Worm (Caenorhabditis elegans) whole organism, young adult: ENCODE measurements around the gene R10E11.6.

ENCODE experiments used
- B0019.2 ChIP-seq: fragments of 200-800 bp; sonication (Bioruptor generic); conservative IDR thresholded peaks from 2 replicates; pipeline ENCODE4 v1.3.6; 2022; ENCODE audit warnings: missing genetic modification reagents, missing genetic modification characterization, missing compliant biosample characterization
- B0035.1 ChIP-seq: sonication (generic microtip); optimal IDR thresholded peaks from 2 replicates; lab custom pipeline; 2016; ENCODE audit warnings: missing genetic modification characterization, mild to moderate bottlenecking, missing compliant biosample characterization, missing genotype, missing genetic modification reagents
- F10E7.11 ChIP-seq: sonication (generic microtip); optimal IDR thresholded peaks from 2 replicates; lab custom pipeline; 2017; ENCODE audit warnings: mild to moderate bottlenecking, missing genetic modification characterization, moderate library complexity, missing compliant biosample characterization
- F22D6.2 ChIP-seq: sonication (generic microtip); optimal IDR thresholded peaks from 2 replicates; lab custom pipeline; 2016; ENCODE audit warnings: mild to moderate bottlenecking, missing genetic modification characterization, missing compliant biosample characterization
- F33H1.4 ChIP-seq: fragments of 200-800 bp; sonication (Bioruptor generic); IDR thresholded peaks from 2 replicates; pipeline ENCODE4 v1.3.6; 2022; ENCODE audit warnings: missing genetic modification reagents, missing genetic modification characterization, missing compliant biosample characterization
- F39B2.1 ChIP-seq: fragments of 200-800 bp; sonication (Bioruptor generic); IDR thresholded peaks from 2 replicates; pipeline ENCODE4 v1.3.6; 2022; ENCODE audit warnings: missing genetic modification reagents, missing genetic modification characterization, missing compliant biosample characterization
- F52B5.7 ChIP-seq: sonication (generic microtip); optimal IDR thresholded peaks from 2 replicates; lab custom pipeline; 2016; ENCODE audit warnings: mild to moderate bottlenecking, missing genetic modification characterization, missing compliant biosample characterization
- F55B11.4 ChIP-seq: sonication (generic microtip); optimal IDR thresholded peaks from 2 replicates; lab custom pipeline; 2016; ENCODE audit warnings: missing compliant biosample characterization, missing genetic modification characterization, borderline replicate concordance; ENCODE audit not compliant: insufficient read depth
- F57A8.1 ChIP-seq: fragments of 200-800 bp; sonication (Bioruptor generic); optimal IDR thresholded peaks from 2 replicates; lab custom pipeline; 2018; ENCODE audit warnings: mild to moderate bottlenecking, missing genetic modification characterization, moderate library complexity, missing compliant biosample characterization
- F57C9.4 ChIP-seq: sonication (generic microtip); optimal IDR thresholded peaks from 2 replicates; lab custom pipeline; 2017; ENCODE audit warnings: mild to moderate bottlenecking, missing genetic modification characterization, missing compliant biosample characterization
- T26A5.8 ChIP-seq: sonication (generic microtip); optimal IDR thresholded peaks from 2 replicates; lab custom pipeline; 2016; ENCODE audit warnings: missing genetic modification characterization, missing compliant biosample characterization
- Y67H2A.10 ChIP-seq: fragments of 200-800 bp; sonication (Bioruptor generic); conservative IDR thresholded peaks from 2 replicates; pipeline ENCODE4 v1.3.6; 2022; ENCODE audit warnings: missing genetic modification reagents, missing genetic modification characterization, missing compliant biosample characterization
- aptf-2 ChIP-seq: fragments of 200-800 bp; sonication (Bioruptor generic); conservative IDR thresholded peaks from 2 replicates; pipeline ENCODE4 v1.3.6; 2022; ENCODE audit warnings: missing genetic modification reagents, missing genetic modification characterization, missing compliant biosample characterization
- bed-2 ChIP-seq: fragments of 200-800 bp; sonication (Bioruptor generic); IDR thresholded peaks from 2 replicates; pipeline ENCODE4 v1.3.6; 2022; ENCODE audit warnings: missing genetic modification reagents, missing genetic modification characterization, missing compliant biosample characterization
- cebp-1 ChIP-seq, 2 experiments: fragments of 200-800 bp in 1 of 2; sonication (Bioruptor generic) in 1 of 2; sonication (generic microtip) in 1 of 2; IDR thresholded peaks in 1 of 2; optimal IDR thresholded peaks in 1 of 2; 2 replicates each; pipeline versions ENCODE4 v1.3.6 to Lab custom; 2017 to 2022; ENCODE audit warnings: missing compliant biosample characterization in 2 of 2, missing genetic modification characterization in 2 of 2, mild to moderate bottlenecking in 1 of 2, missing genetic modification reagents in 1 of 2, moderate library complexity in 1 of 2
- dpff-1 ChIP-seq: sonication (generic microtip); optimal IDR thresholded peaks from 2 replicates; lab custom pipeline; 2017; ENCODE audit warnings: mild to moderate bottlenecking, missing genetic modification characterization, missing compliant biosample characterization
- dpl-1 ChIP-seq: fragments of 150-350 bp; optimal IDR thresholded peaks from 2 replicates; lab custom pipeline; 2014; ENCODE audit warnings: missing biosample characterization, missing genetic modification reagents, missing genetic modification characterization
- efl-1 ChIP-seq: fragments of 150-350 bp; optimal IDR thresholded peaks from 2 replicates; lab custom pipeline; 2014; ENCODE audit warnings: missing biosample characterization, missing genetic modification reagents, missing genetic modification characterization
- egl-44 ChIP-seq: fragments of 200-800 bp; sonication (Bioruptor generic); IDR thresholded peaks from 2 replicates; pipeline ENCODE4 v1.3.6; 2022; ENCODE audit warnings: missing genetic modification reagents, missing genetic modification characterization, missing compliant biosample characterization
- egrh-3 ChIP-seq: fragments of 200-800 bp; sonication (Bioruptor generic); IDR thresholded peaks from 2 replicates; pipeline ENCODE4 v1.3.6; 2022; ENCODE audit warnings: missing genetic modification reagents, missing genetic modification characterization, missing compliant biosample characterization
- fkh-3 ChIP-seq: sonication (generic microtip); optimal IDR thresholded peaks from 2 replicates; lab custom pipeline; 2016; ENCODE audit warnings: mild to moderate bottlenecking, missing genetic modification characterization, missing compliant biosample characterization
- gei-17 ChIP-seq: fragments of 200-800 bp; sonication (Bioruptor generic); optimal IDR thresholded peaks from 2 replicates; lab custom pipeline; 2018; ENCODE audit warnings: mild to moderate bottlenecking, missing genetic modification characterization, missing compliant biosample characterization
- him-1 ChIP-seq: sonication (generic microtip); optimal IDR thresholded peaks from 2 replicates; lab custom pipeline; 2016; ENCODE audit warnings: missing genotype, missing genetic modification reagents, missing genetic modification characterization, missing compliant biosample characterization
- hlh-12 ChIP-seq: sonication (generic microtip); optimal IDR thresholded peaks from 2 replicates; lab custom pipeline; 2016; ENCODE audit warnings: missing genetic modification characterization, missing compliant biosample characterization
- hlh-26 ChIP-seq: fragments of 200-800 bp; sonication (Bioruptor generic); conservative IDR thresholded peaks from 2 replicates; pipeline ENCODE4 v1.3.6; 2022; ENCODE audit warnings: missing genetic modification reagents, missing genetic modification characterization, missing compliant biosample characterization
- hmg-1.2 ChIP-seq: fragments of 200-800 bp; sonication (Bioruptor generic); IDR thresholded peaks from 2 replicates; pipeline ENCODE4 v1.3.6; 2022; ENCODE audit warnings: missing genetic modification reagents, missing genetic modification characterization, missing compliant biosample characterization
- let-607 ChIP-seq, 2 experiments: fragments of 200-800 bp in 1 of 2; sonication (Bioruptor generic) in 1 of 2; sonication (generic microtip) in 1 of 2; optimal IDR thresholded peaks; 2 replicates each; lab custom pipeline; 2016 to 2018; ENCODE audit warnings: mild to moderate bottlenecking in 2 of 2, missing compliant biosample characterization in 2 of 2, missing genetic modification characterization in 2 of 2, moderate library complexity in 2 of 2, missing genotype in 1 of 2
- lin-35 ChIP-seq, 3 experiments: fragments of 150-350 bp in 2 of 3; sonication (generic microtip) in 1 of 3; optimal IDR thresholded peaks; 2 replicates each; lab custom pipeline; 2014 to 2018; ENCODE audit warnings: missing biosample characterization in 3 of 3, missing genetic modification characterization in 3 of 3, missing genetic modification reagents in 3 of 3
- lin-54 ChIP-seq: fragments of 200-800 bp; sonication (Bioruptor generic); optimal IDR thresholded peaks from 2 replicates; lab custom pipeline; 2018; ENCODE audit warnings: mild to moderate bottlenecking, missing genetic modification characterization, missing compliant biosample characterization
- madf-10 ChIP-seq: sonication (generic microtip); optimal IDR thresholded peaks from 2 replicates; lab custom pipeline; 2016; ENCODE audit warnings: mild to moderate bottlenecking, missing genetic modification characterization, missing compliant biosample characterization
- madf-3 ChIP-seq: fragments of 200-800 bp; sonication (Bioruptor generic); IDR thresholded peaks from 2 replicates; pipeline ENCODE4 v1.3.6; 2022; ENCODE audit warnings: missing genetic modification reagents, missing genetic modification characterization, missing compliant biosample characterization
- mes-4 ChIP-seq: sonication (generic microtip); optimal IDR thresholded peaks from 2 replicates; lab custom pipeline; 2016; ENCODE audit warnings: missing genotype, missing genetic modification characterization, missing compliant biosample characterization
- nhr-179 ChIP-seq: sonication (generic microtip); optimal IDR thresholded peaks from 2 replicates; lab custom pipeline; 2016; ENCODE audit warnings: mild to moderate bottlenecking, missing genetic modification characterization, missing compliant biosample characterization
- rcor-1 ChIP-seq: fragments of 200-800 bp; sonication (Bioruptor generic); IDR thresholded peaks from 2 replicates; pipeline ENCODE4 v1.3.6; 2022; ENCODE audit warnings: missing genetic modification reagents, missing genetic modification characterization, missing compliant biosample characterization
- repo-1 ChIP-seq: sonication (generic microtip); optimal IDR thresholded peaks from 2 replicates; lab custom pipeline; 2017; ENCODE audit warnings: mild to moderate bottlenecking, missing genetic modification characterization, missing compliant biosample characterization
- sea-2 ChIP-seq: fragments of 200-800 bp; sonication (Bioruptor generic); IDR thresholded peaks from 2 replicates; pipeline ENCODE4 v1.3.6; 2022; ENCODE audit warnings: missing genetic modification characterization, missing compliant biosample characterization
- snpc-1.1 ChIP-seq: sonication (generic microtip); optimal IDR thresholded peaks from 2 replicates; lab custom pipeline; 2017; ENCODE audit warnings: missing genetic modification characterization, mild to moderate bottlenecking, missing compliant biosample characterization, antibody characterized with exemption, moderate library complexity, missing genotype, missing genetic modification reagents; ENCODE audit not compliant: insufficient read depth
- snpc-3.4 ChIP-seq: sonication (generic microtip); optimal IDR thresholded peaks from 2 replicates; lab custom pipeline; 2017; ENCODE audit warnings: missing genetic modification characterization, mild to moderate bottlenecking, missing compliant biosample characterization, antibody characterized with exemption, moderate library complexity, missing genotype, missing genetic modification reagents
- snpc-4 ChIP-seq, 5 experiments: fragments of 150-350 bp in 1 of 5; sonication (generic microtip) in 4 of 5; optimal IDR thresholded peaks; 2 replicates each; lab custom pipeline; 2014 to 2018; ENCODE audit warnings: missing genetic modification characterization in 5 of 5, missing biosample characterization in 3 of 5, antibody characterized with exemption in 2 of 5, mild to moderate bottlenecking in 2 of 5, missing compliant biosample characterization in 2 of 5, missing genotype in 2 of 5, moderate library complexity in 2 of 5, missing genetic modification reagents in 1 of 5
- tbp1 ChIP-seq: fragments of 200-800 bp; sonication (Bioruptor generic); optimal IDR thresholded peaks from 2 replicates; lab custom pipeline; 2018; ENCODE audit warnings: mild to moderate bottlenecking, missing genetic modification characterization, missing compliant biosample characterization
- tlf-1 ChIP-seq: fragments of 200-800 bp; sonication (Bioruptor generic); optimal IDR thresholded peaks from 2 replicates; lab custom pipeline; 2018; ENCODE audit warnings: mild to moderate bottlenecking, missing genetic modification characterization, missing compliant biosample characterization
- xnd-1 ChIP-seq: sonication (generic microtip); optimal IDR thresholded peaks from 2 replicates; lab custom pipeline; 2016; ENCODE audit warnings: missing genotype, missing genetic modification reagents, missing genetic modification characterization, missing compliant biosample characterization
- ztf-25 ChIP-seq: fragments of 200-800 bp; sonication (Bioruptor generic); IDR thresholded peaks from 2 replicates; pipeline ENCODE4 v1.3.6; 2022; ENCODE audit warnings: missing genetic modification reagents, missing genetic modification characterization, missing compliant biosample characterization
- ztf-3 ChIP-seq: fragments of 200-800 bp; sonication (Bioruptor generic); optimal IDR thresholded peaks from 2 replicates; lab custom pipeline; 2018; ENCODE audit warnings: mild to moderate bottlenecking, missing genetic modification characterization, missing compliant biosample characterization

R10E11.6 gene

ce11 chrIII:9747133-9747532, 35.7 kb upstream of the R10E11.6 start, which contains the start of the genes iff-1 and cdk-1:
TSS of gene iff-1 (minus strand) at chrIII:9747193.
TSS of gene cdk-1 (plus strand) at chrIII:9747472.
- TF ChIP-seq F39B2.1 (GFP tag; lab: Robert Waterston, UW) (no peak), rcor-1 (GFP tag; lab: Robert Waterston, UW) (0 out of 2 replicates have a peak, but pooled peaks have one; percentile 24), hlh-26 (no peak), lin-54 (GFP tag; lab: Kevin White, UChicago) (peak; percentile 2), cebp-1 (GFP tag; IDR thresholded peaks at IDR 0.05; lab: Robert Waterston, UW) (no peak), cebp-1 (tag; optimal IDR thresholded peaks at IDR 0.05; lab: Kevin White, UChicago) (peak; percentile 53), F57C9.4 (tag; lab: Kevin White, UChicago) (no peak), hlh-12 (tag; lab: Kevin White, UChicago) (no peak), F33H1.4 (GFP tag; lab: Robert Waterston, UW) (peak; percentile 44), lin-35 (GFP tag; optimal IDR thresholded peaks at IDR 0.05; lab: Kevin White, UChicago) (peak in 1 of 3 experiments; percentile 8), efl-1 (GFP tag; lab: Kevin White, UChicago) (peak; percentile 24), dpl-1 (GFP tag; lab: Kevin White, UChicago) (peak; percentile 11)

- TF ChIP-seq him-1 = peak; percentile 90
- peak; percentile 4 for TF ChIP-seq snpc-3.4 (tag; lab: Kevin White, UChicago)
- TF ChIP-seq B0035.1 (tag; lab: Kevin White, UChicago) = no peak
- no peak for TF ChIP-seq cebp-1 (GFP tag; IDR thresholded peaks at IDR 0.05; lab: Robert Waterston, UW)
- TF ChIP-seq cebp-1 (tag; optimal IDR thresholded peaks at IDR 0.05; lab: Kevin White, UChicago) = peak; percentile 7
- TF ChIP-seq sea-2 (GFP tag; lab: Robert Waterston, UW) = no peak
- TF ChIP-seq aptf-2 (GFP tag; lab: Robert Waterston, UW) = no peak
- TF ChIP-seq efl-1 (GFP tag; lab: Kevin White, UChicago) = no peak
- no peak for TF ChIP-seq snpc-4 (GFP tag; optimal IDR thresholded peaks at IDR 0.05; lab: Kevin White, UChicago)
- TF ChIP-seq snpc-4 (tag; optimal IDR thresholded peaks at IDR 0.05; lab: Kevin White, UChicago) = no peak
- no peak for TF ChIP-seq F10E7.11 (tag; lab: Kevin White, UChicago)
- no peak for TF ChIP-seq madf-10 (tag; lab: Kevin White, UChicago)
- no peak for TF ChIP-seq mes-4 (tag; lab: Kevin White, UChicago)
- no peak for TF ChIP-seq fkh-3
- TF ChIP-seq F39B2.1 (GFP tag; lab: Robert Waterston, UW) = peak; percentile 62; the same call in 1 of the 2 replicates
- TF ChIP-seq F52B5.7 (tag; lab: Kevin White, UChicago) = no peak
- no peak for TF ChIP-seq hmg-1.2 (GFP tag; lab: Robert Waterston, UW)
- no peak for TF ChIP-seq hlh-26
- TF ChIP-seq F22D6.2 (tag; lab: Kevin White, UChicago) = no peak
- TF ChIP-seq gei-17 (GFP tag; lab: Kevin White, UChicago) = no peak
- no peak for TF ChIP-seq nhr-179 (tag; lab: Kevin White, UChicago)
- no peak for TF ChIP-seq egrh-3 (GFP tag; lab: Robert Waterston, UW)
- TF ChIP-seq tbp1 (GFP tag; lab: Kevin White, UChicago) = peak; percentile 20
- TF ChIP-seq tlf-1 (GFP tag; lab: Kevin White, UChicago) = peak; percentile 39
- TF ChIP-seq ztf-3 (GFP tag; lab: Kevin White, UChicago) = no peak
- TF ChIP-seq snpc-1.1 = no peak
- TF ChIP-seq F57A8.1 (GFP tag; lab: Kevin White, UChicago) = no peak
- 0 out of 2 replicates have a peak, but pooled peaks have one; percentile 38 for TF ChIP-seq madf-3 (GFP tag; lab: Robert Waterston, UW)
- no peak for TF ChIP-seq F55B11.4
- no peak for TF ChIP-seq T26A5.8 (tag; lab: Kevin White, UChicago)
- TF ChIP-seq xnd-1 = no peak
- TF ChIP-seq dpff-1 (tag; lab: Kevin White, UChicago) = no peak
- TF ChIP-seq repo-1 (tag; lab: Kevin White, UChicago) = no peak
- TF ChIP-seq let-607 (tag; optimal IDR thresholded peaks at IDR 0.05; lab: Kevin White, UChicago) = no peak
- 0 out of 2 replicates have a peak, but pooled peaks have one; percentile 23 for TF ChIP-seq ztf-25
- TF ChIP-seq Y67H2A.10 (GFP tag; lab: Robert Waterston, UW) = no peak
- no peak for TF ChIP-seq egl-44
- no peak for TF ChIP-seq B0019.2 (GFP tag; lab: Robert Waterston, UW)
- no peak for TF ChIP-seq bed-2 (GFP tag; lab: Robert Waterston, UW)
Measured at ce11 chrIII:9748694-9749093, 34.1 kb upstream of the R10E11.6 start, which contains the start of gene T05G5.4. TSS of gene T05G5.4 (plus strand) at chrIII:9748934.
